Fruit fly (Drosophila melanogaster) whole organism, embryonic: ENCODE measurements around the gene zetaCOP.

Source experiments
- CG10274 ChIP-seq: fragments of 200-800 bp; sonication (Bioruptor generic); optimal IDR thresholded peaks from 3 replicates; lab custom pipeline; 2017; ENCODE audit warnings: missing biosample characterization, mild to moderate bottlenecking, missing genetic modification characterization
- CG10543 ChIP-seq: fragments of 200-800 bp; sonication (Bioruptor generic); optimal IDR thresholded peaks from 3 replicates; lab custom pipeline; 2017; ENCODE audit warnings: missing biosample characterization, mild to moderate bottlenecking, missing genetic modification characterization, moderate library complexity
- CG11085 ChIP-seq: fragments of 200-800 bp; sonication (Bioruptor generic); IDR thresholded peaks from 2 replicates; pipeline ENCODE4 v1.3.6; 2022; ENCODE audit warnings: missing biosample characterization, missing genetic modification characterization
- CG12299 ChIP-seq: fragments of 200-800 bp; sonication (Bioruptor generic); optimal IDR thresholded peaks from 2 replicates; lab custom pipeline; 2018; ENCODE audit warnings: missing biosample characterization, mild to moderate bottlenecking, missing genetic modification characterization
- CG13775 ChIP-seq: fragments of 200-800 bp; sonication (Bioruptor generic); optimal IDR thresholded peaks from 3 replicates; lab custom pipeline; 2017; ENCODE audit warnings: missing biosample characterization, mild to moderate bottlenecking, missing genetic modification characterization
- CG14860 ChIP-seq: fragments of 200-800 bp; sonication (Bioruptor generic); IDR thresholded peaks from 3 replicates; pipeline ENCODE4 v1.3.6; 2022; ENCODE audit warnings: missing biosample characterization, missing genetic modification characterization; ENCODE audit not compliant: partially characterized antibody
- CG15269 ChIP-seq: fragments of 200-800 bp; sonication (Bioruptor generic); optimal IDR thresholded peaks from 2 replicates; lab custom pipeline; 2018; ENCODE audit warnings: missing biosample characterization, mild to moderate bottlenecking, missing genetic modification characterization, moderate library complexity
- CG15696 ChIP-seq: fragments of 200-800 bp; sonication (Bioruptor generic); optimal IDR thresholded peaks from 2 replicates; lab custom pipeline; 2019; ENCODE audit warnings: missing biosample characterization, mild to moderate bottlenecking, missing genetic modification characterization, moderate library complexity
- CG17385 ChIP-seq: fragments of 200-800 bp; sonication (Bioruptor generic); optimal IDR thresholded peaks from 3 replicates; lab custom pipeline; 2018; ENCODE audit warnings: missing biosample characterization, mild to moderate bottlenecking, missing genetic modification characterization
- CG4617 ChIP-seq: fragments of 200-800 bp; sonication (Bioruptor generic); optimal IDR thresholded peaks from 3 replicates; lab custom pipeline; 2016; ENCODE audit warnings: missing biosample characterization, missing genetic modification characterization, borderline replicate concordance
- CG8765 ChIP-seq: fragments of 200-800 bp; sonication (Bioruptor generic); IDR thresholded peaks from 2 replicates; pipeline ENCODE4 v1.3.6; 2022; ENCODE audit warnings: missing biosample characterization, missing genetic modification characterization
- HmgD ChIP-seq: fragments of 200-800 bp; sonication (Bioruptor generic); optimal IDR thresholded peaks from 3 replicates; lab custom pipeline; 2016; ENCODE audit warnings: missing biosample characterization, missing genetic modification characterization
- HmgZ ChIP-seq: fragments of 200-800 bp; sonication (Bioruptor generic); optimal IDR thresholded peaks from 2 replicates; lab custom pipeline; 2018; ENCODE audit warnings: missing biosample characterization, mild to moderate bottlenecking, missing genetic modification characterization
- Hmx ChIP-seq: fragments of 200-800 bp; sonication (Bioruptor generic); optimal IDR thresholded peaks from 2 replicates; lab custom pipeline; 2016; ENCODE audit warnings: missing biosample characterization, missing genetic modification characterization
- Hr51 ChIP-seq, 2 experiments: fragments of 200-800 bp; sonication (Bioruptor generic); optimal IDR thresholded peaks; 2 replicates in 1 of 2; 3 replicates in 1 of 2; lab custom pipeline; 2016 to 2018; ENCODE audit warnings: missing biosample characterization in 2 of 2, missing genetic modification characterization in 2 of 2, mild to moderate bottlenecking in 1 of 2, moderate library complexity in 1 of 2
- Lhr ChIP-seq: fragments of 200-800 bp; sonication (Bioruptor generic); optimal IDR thresholded peaks from 3 replicates; lab custom pipeline; 2017; ENCODE audit warnings: mild to moderate bottlenecking, missing biosample characterization, missing genetic modification reagents, missing genetic modification characterization
- Lpt ChIP-seq: fragments of >200 bp; optimal IDR thresholded peaks from 2 replicates; lab custom pipeline; 2018; ENCODE audit warnings: missing biosample characterization, missing genetic modification characterization
- MTF-1 ChIP-seq: fragments of 200-800 bp; sonication (Bioruptor generic); optimal IDR thresholded peaks from 2 replicates; lab custom pipeline; 2018; ENCODE audit warnings: missing biosample characterization, mild to moderate bottlenecking, missing genetic modification characterization, borderline replicate concordance
- Mad ChIP-seq: fragments of 200-800 bp; sonication (Bioruptor generic); optimal IDR thresholded peaks from 2 replicates; lab custom pipeline; 2016; ENCODE audit warnings: missing biosample characterization, missing genetic modification characterization
- Med ChIP-seq: fragments of 200-800 bp; sonication (Bioruptor generic); peaks from one replicate; lab custom pipeline; 2016; ENCODE audit warnings: missing biosample characterization, missing genetic modification characterization, mild to moderate bottlenecking, inconsistent platforms, moderate library complexity
- TFAM ChIP-seq: fragments of 200-800 bp; sonication (Bioruptor generic); optimal IDR thresholded peaks from 2 replicates; lab custom pipeline; 2017; ENCODE audit warnings: missing biosample characterization, missing genetic modification characterization, inconsistent platforms
- Vsx1 ChIP-seq: fragments of 200-800 bp; sonication (Bioruptor generic); optimal IDR thresholded peaks from 2 replicates; lab custom pipeline; 2017; ENCODE audit warnings: missing biosample characterization, mild to moderate bottlenecking, missing genetic modification characterization, missing genetic modification reagents
- Xrp1 ChIP-seq: fragments of 200-800 bp; sonication (Bioruptor generic); IDR thresholded peaks from 2 replicates; pipeline ENCODE4 v1.3.6; 2022; ENCODE audit warnings: missing biosample characterization, missing genetic modification characterization
- al ChIP-seq: fragments of 200-800 bp; sonication (Bioruptor generic); IDR thresholded peaks from 2 replicates; pipeline ENCODE4 v1.3.6; 2022; ENCODE audit warnings: missing biosample characterization, missing genetic modification characterization
- bsh ChIP-seq, 2 experiments: fragments of 200-800 bp; sonication (Bioruptor generic); optimal IDR thresholded peaks; 2 replicates each; lab custom pipeline; 2017 to 2018; ENCODE audit warnings: mild to moderate bottlenecking in 2 of 2, missing biosample characterization in 2 of 2, missing genetic modification characterization in 2 of 2, moderate library complexity in 1 of 2
- chinmo ChIP-seq: fragments of 200-800 bp; sonication (Bioruptor generic); IDR thresholded peaks from 4 replicates; pipeline ENCODE4 v1.3.6; 2022; ENCODE audit warnings: missing biosample characterization, missing genetic modification characterization; ENCODE audit not compliant: partially characterized antibody
- dati ChIP-seq: fragments of 200-800 bp; sonication (Bioruptor generic); IDR thresholded peaks from 2 replicates; pipeline ENCODE4 v1.3.6; 2022; ENCODE audit warnings: missing biosample characterization, missing genetic modification characterization
- gce ChIP-seq: fragments of 200-800 bp; sonication (Bioruptor generic); IDR thresholded peaks from 3 replicates; pipeline ENCODE4 v1.3.6; 2022; ENCODE audit warnings: missing biosample characterization, missing genetic modification characterization
- gcm ChIP-seq: fragments of 200-800 bp; sonication (Bioruptor generic); optimal IDR thresholded peaks from 2 replicates; lab custom pipeline; 2019; ENCODE audit warnings: missing biosample characterization, mild to moderate bottlenecking, missing genetic modification characterization, moderate library complexity
- knrl ChIP-seq: fragments of 200-800 bp; sonication (Bioruptor generic); IDR thresholded peaks from 3 replicates; pipeline ENCODE4 v1.3.6; 2022; ENCODE audit warnings: missing biosample characterization, missing genetic modification characterization; ENCODE audit not compliant: partially characterized antibody
- lola ChIP-seq, 3 experiments: fragments of >200 bp in 2 of 3; fragments of 200-800 bp in 1 of 3; sonication (Bioruptor generic) in 1 of 3; optimal IDR thresholded peaks; 2 replicates each; lab custom pipeline; 2017 to 2019; ENCODE audit warnings: missing biosample characterization in 3 of 3, missing genetic modification characterization in 3 of 3, mild to moderate bottlenecking in 1 of 3, moderate library complexity in 1 of 3
- maf-S ChIP-seq: fragments of 200-800 bp; sonication (Bioruptor generic); optimal IDR thresholded peaks from 2 replicates; lab custom pipeline; 2016; ENCODE audit warnings: missing biosample characterization, missing genetic modification characterization
- mld ChIP-seq: fragments of 200-800 bp; sonication (Bioruptor generic); IDR thresholded peaks from 3 replicates; pipeline ENCODE4 v1.3.6; 2022; ENCODE audit warnings: missing biosample characterization, missing genetic modification characterization; ENCODE audit not compliant: partially characterized antibody
- onecut ChIP-seq: fragments of 200-800 bp; sonication (Bioruptor generic); IDR thresholded peaks from 2 replicates; pipeline ENCODE4 v1.3.6; 2022; ENCODE audit warnings: missing biosample characterization, missing genetic modification characterization
- prd ChIP-seq, 3 experiments: fragments of >200 bp in 2 of 3; fragments of 200-800 bp in 1 of 3; sonication (Bioruptor generic) in 1 of 3; optimal IDR thresholded peaks in 2 of 3; IDR thresholded peaks in 1 of 3; 2 replicates in 2 of 3; 3 replicates in 1 of 3; pipeline versions ENCODE4 v1.3.6 to Lab custom; 2017 to 2022; ENCODE audit warnings: missing biosample characterization in 1 of 3, missing genetic modification characterization in 1 of 3
- row ChIP-seq: fragments of 200-800 bp; sonication (Bioruptor generic); IDR thresholded peaks from 3 replicates; pipeline ENCODE4 v1.3.6; 2022; ENCODE audit warnings: missing biosample characterization, missing genetic modification characterization
- sc ChIP-seq, 3 experiments: fragments of >200 bp in 2 of 3; fragments of 200-800 bp in 1 of 3; sonication (Bioruptor generic) in 1 of 3; optimal IDR thresholded peaks; 2 replicates in 2 of 3; 3 replicates in 1 of 3; lab custom pipeline; 2017; ENCODE audit warnings: mild to moderate bottlenecking in 1 of 3, missing biosample characterization in 1 of 3, missing genetic modification characterization in 1 of 3, missing genetic modification reagents in 1 of 3
- sd ChIP-seq: fragments of 200-800 bp; sonication (Bioruptor generic); optimal IDR thresholded peaks from 3 replicates; lab custom pipeline; 2018; ENCODE audit warnings: missing biosample characterization, mild to moderate bottlenecking, missing genetic modification characterization, moderate library complexity
- sna ChIP-seq: fragments of 200-800 bp; sonication (Bioruptor generic); IDR thresholded peaks from 2 replicates; pipeline ENCODE4 v1.3.6; 2022; ENCODE audit warnings: missing biosample characterization, missing genetic modification characterization; ENCODE audit not compliant: partially characterized antibody
- so ChIP-seq: fragments of 200-800 bp; sonication (Bioruptor generic); IDR thresholded peaks from 3 replicates; pipeline ENCODE4 v1.3.6; 2022; ENCODE audit warnings: missing biosample characterization, missing genetic modification characterization
- sug ChIP-seq: fragments of 200-800 bp; optimal IDR thresholded peaks from 2 replicates; lab custom pipeline; 2019; ENCODE audit warnings: missing biosample characterization, mild to moderate bottlenecking, missing genetic modification characterization, moderate library complexity
- tna ChIP-seq: fragments of 200-800 bp; sonication (Bioruptor generic); IDR thresholded peaks from 2 replicates; pipeline ENCODE4 v1.3.6; 2022; ENCODE audit warnings: missing biosample characterization, missing genetic modification characterization; ENCODE audit not compliant: partially characterized antibody
- trh ChIP-seq: fragments of 200-800 bp; sonication (Bioruptor generic); optimal IDR thresholded peaks from 2 replicates; lab custom pipeline; 2016; ENCODE audit warnings: missing biosample characterization, missing genetic modification characterization
- usp ChIP-seq: fragments of >200 bp; optimal IDR thresholded peaks from 2 replicates; lab custom pipeline; 2017; ENCODE audit warnings: missing biosample characterization, missing genetic modification characterization
- wdn ChIP-seq: fragments of 200-800 bp; sonication (Bioruptor generic); IDR thresholded peaks from 2 replicates; pipeline ENCODE4 v1.3.6; 2022; ENCODE audit warnings: missing biosample characterization, missing genetic modification characterization
- zfh1 ChIP-seq: fragments of 200-800 bp; sonication (Bioruptor generic); IDR thresholded peaks from 3 replicates; pipeline ENCODE4 v1.3.6; 2022; ENCODE audit warnings: missing biosample characterization, missing genetic modification characterization

The zetaCOP gene

dm6 chr3L:16710258-16711020, 37.1 kb upstream of the zetaCOP start (continued):
- no peak for TF ChIP-seq sc (optimal IDR thresholded peaks at IDR 0.05; lab: Kevin White, UChicago)
- TF ChIP-seq sc (GFP tag; optimal IDR thresholded peaks at IDR 0.05; lab: Kevin White, UChicago) = no peak
- peak; percentile 50 for TF ChIP-seq CG17385 (GFP tag; lab: Kevin White, UChicago)
- peak; percentile 46 for TF ChIP-seq CG8765
- TF ChIP-seq chinmo (GFP tag; lab: Robert Waterston, UW) = 0 out of 4 replicates have a peak, but pooled peaks have one; percentile 46
- TF ChIP-seq wdn (GFP tag; lab: Robert Waterston, UW) = no peak
- TF ChIP-seq usp (GFP tag; lab: Kevin White, UChicago) = no peak
- TF ChIP-seq HmgZ = no peak
- TF ChIP-seq CG10543 (GFP tag; lab: Kevin White, UChicago) = no peak
- TF ChIP-seq CG15269 = peak; percentile 43
- TF ChIP-seq zfh1 = 0 out of 3 replicates have a peak, but pooled peaks have one; percentile 32
- TF ChIP-seq CG4617 (GFP tag; lab: Kevin White, UChicago) = no peak
- no peak for TF ChIP-seq TFAM (GFP tag; lab: Kevin White, UChicago)
- peak in 1 of 2 experiments; percentile 19 for TF ChIP-seq Hr51 (GFP tag; optimal IDR thresholded peaks at IDR 0.05; lab: Kevin White, UChicago)
- no peak for TF ChIP-seq Mad
- TF ChIP-seq dati (GFP tag; lab: Robert Waterston, UW) = no peak
- TF ChIP-seq trh (GFP tag; lab: Kevin White, UChicago) = peak; percentile 7
- no peak for TF ChIP-seq onecut (GFP tag; lab: Robert Waterston, UW)
- TF ChIP-seq knrl (GFP tag; lab: Robert Waterston, UW) = no peak
- TF ChIP-seq CG13775 (GFP tag; lab: Kevin White, UChicago) = peak; percentile 28
- peak; percentile 61; the same call in 2 of the 3 replicates for TF ChIP-seq row
- 0 out of 2 replicates have a peak, but pooled peaks have one; percentile 41 for TF ChIP-seq al (GFP tag; lab: Robert Waterston, UW)
- no peak for TF ChIP-seq MTF-1
- no peak for TF ChIP-seq gce (GFP tag; lab: Robert Waterston, UW)
- TF ChIP-seq CG11085 (GFP tag; lab: Robert Waterston, UW) = 0 out of 2 replicates have a peak, but pooled peaks have one; percentile 18
- TF ChIP-seq so (GFP tag; lab: Robert Waterston, UW) = 0 out of 3 replicates have a peak, but pooled peaks have one; percentile 39
- TF ChIP-seq Lpt (GFP tag; lab: Kevin White, UChicago) = no peak
- no peak for TF ChIP-seq mld (GFP tag; lab: Robert Waterston, UW)
- no peak for TF ChIP-seq maf-S (GFP tag; lab: Kevin White, UChicago)
- TF ChIP-seq CG14860 (GFP tag; lab: Robert Waterston, UW) = no peak
- no peak for TF ChIP-seq sd
- peak; percentile 70 for TF ChIP-seq Xrp1 (GFP tag; lab: Robert Waterston, UW)
- peak; percentile 60 for TF ChIP-seq Vsx1 (GFP tag; lab: Kevin White, UChicago)
- peak; percentile 68 for TF ChIP-seq Med
- no peak for TF ChIP-seq Hmx (GFP tag; lab: Kevin White, UChicago)
- TF ChIP-seq bsh (GFP tag; optimal IDR thresholded peaks at IDR 0.05; lab: Kevin White, UChicago) = peak in 1 of 2 experiments; percentile 20
- TF ChIP-seq sna (GFP tag; lab: Robert Waterston, UW) = no peak
- TF ChIP-seq gcm (GFP tag; lab: Kevin White, UChicago) = no peak
- no peak for TF ChIP-seq prd (optimal IDR thresholded peaks at IDR 0.05; lab: Kevin White, UChicago)
- TF ChIP-seq prd (GFP tag; IDR thresholded peaks at IDR 0.05; lab: Robert Waterston, UW) = peak; percentile 78
- TF ChIP-seq Lhr (GFP tag; lab: Kevin White, UChicago) = no peak
- no peak for TF ChIP-seq tna
- no peak for TF ChIP-seq sug (tag; lab: Kevin White, UChicago)
- peak; percentile 55 for TF ChIP-seq CG15696 (tag; lab: Kevin White, UChicago)
- TF ChIP-seq lola (GFP tag; optimal IDR thresholded peaks at IDR 0.05; lab: Kevin White, UChicago) = peak in 1 of 3 experiments; percentile 12
- no peak for TF ChIP-seq HmgD (GFP tag; lab: Kevin White, UChicago)
- peak; percentile 31 for TF ChIP-seq CG10274 (GFP tag; lab: Kevin White, UChicago)
- no peak for TF ChIP-seq CG12299 (tag; lab: Kevin White, UChicago)
